Fruit fly (Drosophila melanogaster) whole organism, adult: Measurements from ENCODE around the gene Calx.

ENCODE experiments used
- CG12768 ChIP-seq: fragments of 200-800 bp; sonication (Bioruptor generic); optimal IDR thresholded peaks from 2 replicates; lab custom pipeline; 2017; ENCODE audit warnings: missing biosample characterization, missing genetic modification characterization, mild to moderate bottlenecking, moderate library complexity, missing genetic modification reagents
- CG5204 ChIP-seq: fragments of 200-800 bp; sonication (Bioruptor generic); optimal IDR thresholded peaks from 2 replicates; lab custom pipeline; 2016; ENCODE audit warnings: missing biosample characterization, missing genetic modification characterization
- CG7045 ChIP-seq: fragments of 200-800 bp; sonication (Bioruptor generic); optimal IDR thresholded peaks from 2 replicates; lab custom pipeline; 2017; ENCODE audit warnings: missing biosample characterization, mild to moderate bottlenecking, missing genetic modification characterization
- Clk ChIP-seq: fragments of 200-800 bp; sonication (Bioruptor generic); optimal IDR thresholded peaks from 2 replicates; lab custom pipeline; 2017; ENCODE audit warnings: missing biosample characterization, missing genetic modification characterization
- Hr96 ChIP-seq: fragments of 200-800 bp; sonication (Bioruptor generic); optimal IDR thresholded peaks from 2 replicates; lab custom pipeline; 2016; ENCODE audit warnings: missing biosample characterization, missing genetic modification characterization
- Mnt ChIP-seq: fragments of 200-800 bp; sonication (Bioruptor generic); optimal IDR thresholded peaks from 2 replicates; lab custom pipeline; 2016; ENCODE audit warnings: missing biosample characterization, mild to moderate bottlenecking, missing genetic modification characterization
- bab1 ChIP-seq: fragments of 200-800 bp; sonication (Bioruptor generic); optimal IDR thresholded peaks from 3 replicates; lab custom pipeline; 2019; ENCODE audit warnings: missing biosample characterization, mild to moderate bottlenecking, missing genetic modification characterization, moderate library complexity
- cic ChIP-seq: fragments of 200-800 bp; sonication (Bioruptor generic); optimal IDR thresholded peaks from 2 replicates; lab custom pipeline; 2017; ENCODE audit warnings: missing biosample characterization, mild to moderate bottlenecking, missing genetic modification characterization, moderate library complexity
- ovo ChIP-seq: fragments of 200-800 bp; sonication (Bioruptor generic); optimal IDR thresholded peaks from 2 replicates; lab custom pipeline; 2016; ENCODE audit warnings: missing biosample characterization, missing genetic modification characterization

- TF ChIP-seq CG5204 (GFP tag; lab: Kevin White, UChicago) (no peak), CG7045 (GFP tag; lab: Kevin White, UChicago) (no peak), cic (GFP tag; lab: Kevin White, UChicago) (no peak), Mnt (GFP tag; lab: Kevin White, UChicago) (no peak), Clk (GFP tag; lab: Kevin White, UChicago) (no peak), ovo (GFP tag; lab: Kevin White, UChicago) (no peak), CG12768 (no peak), bab1 (no peak), Hr96 (GFP tag; lab: Kevin White, UChicago) (no peak)
These were observed 20.3 kb downstream of the Calx start for dm6 chr3R:20998319-20998718.
